Worm (Caenorhabditis elegans): ENCODE results near the gene K10H10.4.

Gene K10H10.4

DNA sequence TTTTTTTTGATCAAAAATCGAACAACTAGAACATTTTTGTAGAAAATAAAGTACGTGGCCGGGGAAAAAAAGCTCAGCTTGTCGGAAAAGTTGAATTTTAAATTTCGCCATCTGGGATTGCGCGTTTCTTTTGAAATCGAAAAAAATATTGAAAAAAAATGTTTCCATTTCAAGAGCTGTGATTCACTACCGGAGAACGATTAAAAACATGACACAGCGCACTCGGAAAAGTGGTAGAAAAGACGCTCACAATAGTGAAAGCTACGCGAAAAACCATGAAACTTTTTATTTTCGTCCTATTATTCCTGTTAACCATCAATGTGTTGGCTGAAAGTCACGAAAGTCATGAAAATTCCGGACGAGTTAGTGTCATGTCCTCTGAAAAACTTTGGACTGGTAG is 37.5 kb downstream of the K10H10.4 start, which contains the start of the genes clec-147 and C04H5.7:
Gene clec-147 (minus strand): TSS at position 101 of the 400 bp plus-strand sequence.
Gene C04H5.7 (plus strand): TSS at position 219 of the 400 bp plus-strand sequence.
- no peak for TF ChIP-seq efl-1 (GFP tag; optimal IDR thresholded peaks at IDR 0.05)
- TF ChIP-seq mcd-1 (GFP tag; IDR thresholded peaks at IDR 0.05): no peak
- TF ChIP-seq B0019.2 (GFP tag; conservative IDR thresholded peaks at IDR 0.05): no peak
- no peak for TF ChIP-seq rcor-1 (GFP tag; IDR thresholded peaks at IDR 0.05)
- TF ChIP-seq attf-3 (GFP tag; conservative IDR thresholded peaks at IDR 0.05): no peak
- TF ChIP-seq attf-5 (GFP tag; optimal IDR thresholded peaks at IDR 0.05): no peak
- TF ChIP-seq K12H6.12 (tag; optimal IDR thresholded peaks at IDR 0.05): no peak
- TF ChIP-seq ceh-40 (GFP tag; IDR thresholded peaks at IDR 0.05): no peak
- no peak for TF ChIP-seq snpc-3.4 (tag; optimal IDR thresholded peaks at IDR 0.05)
- TF ChIP-seq let-526 (GFP tag; IDR thresholded peaks at IDR 0.05): no peak
- TF ChIP-seq fkh-3 (tag; optimal IDR thresholded peaks at IDR 0.05): no peak
- TF ChIP-seq unc-130 (GFP tag; optimal IDR thresholded peaks at IDR 0.05): no peak
- TF ChIP-seq nhr-27 (tag; optimal IDR thresholded peaks at IDR 0.05): no peak
- TF ChIP-seq F57A8.1 (GFP tag; optimal IDR thresholded peaks at IDR 0.05): no peak
- TF ChIP-seq Y79H2A.3 (GFP tag; conservative IDR thresholded peaks at IDR 0.05): no peak
- TF ChIP-seq ztf-25 (GFP tag; IDR thresholded peaks at IDR 0.05): no peak
- TF ChIP-seq T26A5.8 (tag; optimal IDR thresholded peaks at IDR 0.05): no peak
- TF ChIP-seq lsl-1 (GFP tag; optimal IDR thresholded peaks at IDR 0.05): no peak
- TF ChIP-seq lag-1 (GFP tag; IDR thresholded peaks at IDR 0.05): no peak
- TF ChIP-seq lsy-27 (tag; optimal IDR thresholded peaks at IDR 0.05; ENCODE audit: borderline replicate concordance, insufficient read depth): no peak

DNA sequence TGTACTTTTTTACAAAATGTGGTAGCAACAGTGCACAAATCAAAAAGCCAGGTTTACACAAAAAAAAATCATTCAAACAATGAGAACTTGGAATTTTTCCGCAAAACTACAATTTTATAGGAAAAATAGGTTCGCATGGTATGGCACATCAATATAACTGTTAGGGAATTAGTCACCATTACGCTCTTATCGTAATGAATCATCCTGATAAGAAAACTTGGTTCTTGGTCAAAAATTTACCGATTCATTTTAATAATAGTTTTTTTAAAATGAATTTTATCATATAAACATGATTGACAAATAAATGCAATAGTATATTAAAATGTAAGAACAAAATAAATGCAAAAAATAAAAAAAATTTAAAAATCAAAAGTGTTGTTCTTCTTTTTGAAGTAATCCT is 40.3 kb downstream of the K10H10.4 start:
- no peak for TF ChIP-seq ztf-3 (GFP tag; optimal IDR thresholded peaks at IDR 0.05)
- TF ChIP-seq lag-1 (GFP tag; IDR thresholded peaks at IDR 0.05): no peak
- no peak for TF ChIP-seq K11D2.4 (GFP tag; IDR thresholded peaks at IDR 0.05)
- TF ChIP-seq C06A6.2 (GFP tag; conservative IDR thresholded peaks at IDR 0.05): no peak

ce11 chrII:14548691-14549090 is 48.5 kb downstream of the K10H10.4 start, which contains the start of gene gcy-29:
gcy-29 (minus strand) TSS chrII:14548791.
- TF ChIP-seq nfya-2 (GFP tag; IDR thresholded peaks at IDR 0.05) (no peak), ztf-22 (GFP tag; optimal IDR thresholded peaks at IDR 0.05) (no peak), F39B2.1 (GFP tag; IDR thresholded peaks at IDR 0.05) (no peak), F55B11.4 (tag; optimal IDR thresholded peaks at IDR 0.05; ENCODE audit: borderline replicate concordance, insufficient read depth) (no peak), tbp1 (GFP tag; optimal IDR thresholded peaks at IDR 0.05) (no peak), F37B4.10 (GFP tag; IDR thresholded peaks at IDR 0.05) (no peak), lag-1 (GFP tag; IDR thresholded peaks at IDR 0.05) (no peak), ama-1 (optimal IDR thresholded peaks at IDR 0.05) (no peak), ama-1 (GFP tag; optimal IDR thresholded peaks at IDR 0.05) (no peak), ceh-79 (tag; optimal IDR thresholded peaks at IDR 0.05) (no peak), mcd-1 (GFP tag; IDR thresholded peaks at IDR 0.05) (no peak), tbx-9 (tag; optimal IDR thresholded peaks at IDR 0.05; ENCODE audit: borderline replicate concordance) (no peak), ceh-40 (GFP tag; IDR thresholded peaks at IDR 0.05) (no peak), pha-4 (tag; optimal IDR thresholded peaks at IDR 0.05) (no peak), ceh-91 (GFP tag; IDR thresholded peaks at IDR 0.05) (no peak), T07F8.4 (tag; optimal IDR thresholded peaks at IDR 0.05) (no peak)

- TF ChIP-seq F49E8.2 (tag; optimal IDR thresholded peaks at IDR 0.05; ENCODE audit: insufficient read depth): no peak
- TF ChIP-seq tlf-1 (GFP tag; optimal IDR thresholded peaks at IDR 0.05): no peak
- no peak for TF ChIP-seq C17E4.6 (GFP tag; IDR thresholded peaks at IDR 0.05)
- TF ChIP-seq repo-1 (tag; optimal IDR thresholded peaks at IDR 0.05): no peak
- TF ChIP-seq attf-6 (GFP tag; IDR thresholded peaks at IDR 0.05): no peak
These were observed 50.4 kb downstream of the K10H10.4 start, which contains the start of gene nlp-41 for ce11 chrII:14550613-14551012. nlp-41 (plus strand) TSS chrII:14550913.
